Worm (Caenorhabditis elegans) whole organism, dauer: ENCODE results near the gene C06H2.2.
"Not testable (repeated sequence)": the region's sequence is repeated elsewhere in the genome, so short reads cannot be mapped to it uniquely, and the experiment has no call there.

Experiments
- unc-62 ChIP-seq: sonication (generic microtip); optimal IDR thresholded peaks from 2 replicates; lab custom pipeline; 2017; ENCODE audit warnings: missing biosample characterization, missing genetic modification reagents, missing genetic modification characterization

The C06H2.2 gene

DNA sequence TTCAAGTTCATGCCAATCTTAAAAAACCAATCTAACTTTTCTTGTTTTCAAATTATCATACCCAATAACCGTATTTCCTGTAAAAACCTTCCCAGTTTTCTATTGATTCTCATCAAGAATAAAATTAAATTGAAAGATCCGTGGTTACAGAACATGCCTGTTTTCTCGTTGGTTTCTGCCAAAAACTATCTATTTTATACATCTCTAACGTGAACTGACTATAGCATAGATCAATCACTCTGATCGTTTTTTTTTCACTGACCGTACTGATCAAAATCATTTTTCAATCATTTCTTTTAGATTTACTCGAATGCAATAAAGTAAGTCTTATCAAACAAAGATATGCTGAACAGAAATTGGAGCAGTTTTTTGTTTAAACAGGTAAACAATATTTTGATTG lies at the start of gene C06H2.2:
TSS of gene C06H2.2 (plus strand) at position 301 of the 400 bp plus-strand sequence.
- TF ChIP-seq unc-62 = no peak

DNA sequence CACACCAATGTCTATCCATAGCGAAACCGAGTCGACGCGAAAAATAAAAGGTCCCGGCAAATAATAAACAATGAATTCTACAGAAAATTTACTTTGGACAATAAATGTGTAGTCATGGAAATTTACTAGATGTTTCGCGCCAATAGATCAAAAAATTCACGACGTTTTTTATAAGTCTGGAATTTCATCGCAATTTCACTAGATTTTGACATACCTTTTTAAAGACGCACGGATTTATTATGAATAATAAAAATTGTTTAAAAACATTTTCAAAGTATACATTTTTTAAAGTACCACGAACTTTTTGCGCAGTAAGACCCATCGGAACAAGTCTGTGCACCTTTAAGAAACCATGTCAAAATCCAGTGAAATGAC lies 49.0 kb upstream of the C06H2.2 start:
- no peak for TF ChIP-seq unc-62

DNA sequence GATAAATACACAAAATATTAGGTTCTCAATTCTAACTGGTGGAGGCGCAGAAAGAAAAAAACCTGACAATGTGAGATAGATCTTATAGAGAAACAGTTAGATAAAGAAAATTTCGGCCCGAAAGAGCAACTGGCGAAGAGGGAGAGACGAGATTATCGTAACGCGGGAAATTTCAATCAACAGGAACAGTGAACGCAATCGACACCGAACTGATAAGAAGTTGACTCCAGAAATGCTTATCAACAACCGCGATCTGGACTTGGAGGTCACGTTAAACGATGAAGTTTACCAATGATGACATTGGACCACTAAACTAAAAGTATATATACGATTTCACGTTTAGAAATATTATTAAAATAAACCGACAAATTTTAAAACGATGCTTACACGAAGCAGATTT lies 48.6 kb upstream of the C06H2.2 start:
- no peak for TF ChIP-seq unc-62

DNA sequence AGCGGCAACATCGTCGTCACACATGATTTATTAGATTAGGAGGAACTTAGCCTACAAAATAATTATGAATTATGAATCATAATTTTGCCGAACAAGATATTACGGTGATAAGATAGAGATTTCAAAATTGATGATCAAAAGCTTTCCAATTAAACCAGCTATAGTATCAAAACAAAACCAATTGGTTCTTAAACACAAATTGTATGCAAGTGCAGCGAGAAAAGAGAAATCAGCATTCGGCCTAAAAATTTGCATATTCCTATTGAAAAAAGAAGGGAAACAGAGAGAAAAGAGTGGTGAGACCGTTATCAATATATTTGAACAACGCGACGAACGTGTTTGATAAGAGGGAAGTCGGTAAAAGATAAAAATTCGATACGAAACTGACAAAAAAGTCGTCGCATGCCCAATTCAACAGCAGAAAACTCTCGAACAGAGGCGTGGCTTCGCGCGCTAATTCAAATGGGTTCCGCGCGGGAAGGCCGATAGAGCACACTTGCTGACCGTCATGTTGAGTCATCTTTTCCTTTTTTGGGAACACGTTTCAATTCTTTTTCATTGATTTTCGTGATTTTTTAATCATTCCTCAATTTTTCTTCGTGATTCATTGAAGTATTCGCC lies 46.8 kb upstream of the C06H2.2 start, which contains the start of gene act-2:
TSS of gene act-2 (minus strand) at position 51 of the 621 bp plus-strand sequence.
- no peak for TF ChIP-seq unc-62

DNA sequence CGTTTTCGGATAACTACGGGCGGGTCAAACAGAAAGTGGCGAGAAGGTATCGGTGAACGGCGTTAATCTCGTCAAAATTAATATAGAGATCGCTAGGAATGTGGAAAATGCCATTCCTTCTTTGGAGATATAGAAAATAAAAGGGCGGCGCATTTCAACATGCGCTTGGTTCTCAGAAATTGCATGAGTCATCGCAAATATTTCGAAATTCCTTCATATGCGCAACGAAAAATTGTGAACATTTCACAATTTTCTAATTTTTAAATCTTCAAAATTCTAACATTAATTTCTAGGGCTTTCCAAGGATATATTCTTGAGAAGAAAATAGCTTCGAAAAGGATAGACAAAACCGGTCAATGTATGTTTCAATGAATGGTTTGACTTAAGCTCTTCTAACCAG lies 46.1 kb upstream of the C06H2.2 start:
- no peak for TF ChIP-seq unc-62

DNA sequence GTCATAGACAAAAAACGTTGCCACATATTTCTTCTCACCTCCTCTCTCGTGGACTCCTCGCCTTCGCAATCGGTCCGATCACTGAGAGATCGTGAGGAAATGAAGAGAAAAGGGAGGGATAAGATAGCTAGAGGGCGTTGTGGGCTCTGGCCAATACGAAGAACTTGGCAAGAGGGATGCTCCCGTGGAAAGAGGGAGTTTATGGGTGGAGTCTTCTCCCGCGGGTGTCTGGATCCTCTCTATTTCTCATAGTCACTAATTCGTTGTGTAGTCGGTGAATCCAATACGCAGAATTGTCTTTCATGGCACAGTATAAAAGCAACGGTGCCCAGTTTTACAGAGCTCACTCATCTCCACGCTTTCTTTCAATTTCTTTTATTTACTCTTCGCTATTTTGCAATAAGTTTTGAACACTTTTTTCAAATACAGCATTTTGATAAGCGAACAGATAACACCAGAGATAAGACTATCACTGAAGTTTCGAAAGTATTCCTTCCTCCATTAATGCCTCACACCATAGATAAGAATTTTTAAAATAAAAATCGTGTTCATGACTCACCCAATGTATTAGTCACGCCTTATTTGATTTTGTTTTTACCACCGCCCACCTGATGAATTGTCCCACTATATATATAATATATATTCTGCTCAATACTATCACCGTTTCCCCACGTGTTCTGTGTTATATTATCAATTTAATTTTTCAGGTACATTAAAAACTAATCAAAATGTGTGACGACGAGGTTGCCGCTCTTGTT lies 44.5 kb upstream of the C06H2.2 start, which contains the start of gene act-1:
TSS of gene act-1 (plus strand) at position 708 of the 758 bp plus-strand sequence.
- TF ChIP-seq unc-62 = no peak

DNA sequence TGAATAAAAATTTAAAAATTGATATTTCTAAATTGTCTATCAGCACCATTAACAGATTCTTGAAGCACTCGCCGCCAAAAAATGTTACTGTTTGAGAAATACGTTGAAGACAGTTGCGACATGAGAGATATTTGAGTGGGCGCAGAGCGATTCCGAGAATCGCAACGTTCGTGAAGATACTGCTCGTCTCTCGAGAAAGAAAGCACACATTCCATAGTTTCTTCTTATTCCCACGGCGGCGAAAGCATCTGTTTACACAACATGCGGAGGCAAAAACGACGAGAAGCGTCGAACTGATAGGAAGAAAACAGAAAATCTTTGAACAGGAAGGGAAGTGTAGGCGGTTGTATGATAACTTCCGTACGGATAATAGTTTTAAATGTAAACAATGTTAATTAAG lies 42.5 kb upstream of the C06H2.2 start:
- no peak for TF ChIP-seq unc-62

DNA sequence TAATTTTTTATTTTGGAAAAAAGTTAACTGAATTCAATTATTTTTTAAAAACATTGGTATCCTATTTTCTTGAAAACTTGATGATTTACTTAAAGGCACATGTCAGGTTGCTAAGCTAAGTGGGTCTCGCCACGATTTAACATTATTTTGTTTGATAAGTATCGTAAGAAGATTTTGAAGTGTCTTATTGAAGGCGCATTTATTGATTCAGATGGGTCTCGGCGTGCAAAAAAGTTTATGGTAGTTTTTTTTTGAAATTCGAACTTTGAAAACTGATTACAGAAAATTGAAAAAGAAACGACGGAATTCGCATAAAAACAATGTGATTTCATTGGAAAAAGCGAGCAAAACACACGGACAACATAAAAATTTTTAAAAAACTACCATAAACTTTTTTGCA lies 42.1 kb upstream of the C06H2.2 start:
- no peak for TF ChIP-seq unc-62

DNA sequence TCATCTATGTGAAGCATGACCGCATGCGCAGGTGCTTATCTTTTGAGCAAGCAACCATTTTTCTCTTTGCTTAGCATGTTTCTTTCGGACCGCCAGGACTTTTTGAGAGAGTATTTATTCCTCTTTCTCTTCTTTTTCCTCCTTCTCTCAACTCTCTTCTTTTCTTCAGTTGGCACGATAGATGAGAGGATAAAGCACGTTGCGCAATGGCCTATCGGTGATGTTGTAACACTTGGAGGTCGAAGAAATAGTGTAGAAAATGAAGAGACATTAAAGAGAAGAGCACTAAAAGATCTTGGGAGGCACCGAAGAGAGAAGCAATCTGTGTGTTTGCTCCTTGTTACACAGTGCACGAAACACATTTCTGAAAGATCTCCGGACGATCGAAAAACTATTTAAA lies 41.3 kb upstream of the C06H2.2 start:
- TF ChIP-seq unc-62 = no peak

DNA sequence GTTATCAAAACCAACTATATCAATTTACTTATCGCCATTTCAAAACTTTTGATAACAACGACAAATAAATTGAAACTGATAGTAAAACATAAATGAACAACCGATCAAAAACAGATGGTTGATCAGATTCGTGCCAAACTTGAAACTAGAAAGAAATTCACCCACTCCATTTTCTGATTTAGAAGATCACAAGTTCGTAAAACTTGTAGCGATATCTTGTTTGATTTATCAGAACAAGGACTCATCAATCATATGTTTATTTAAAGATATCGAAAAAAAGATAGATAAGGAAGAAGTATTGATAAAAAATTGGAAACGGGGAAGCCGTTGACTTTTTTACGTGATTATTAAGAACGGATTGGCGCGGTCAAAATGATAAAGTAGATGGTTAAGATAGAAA lies 37.9 kb upstream of the C06H2.2 start:
- no peak for TF ChIP-seq unc-62

DNA sequence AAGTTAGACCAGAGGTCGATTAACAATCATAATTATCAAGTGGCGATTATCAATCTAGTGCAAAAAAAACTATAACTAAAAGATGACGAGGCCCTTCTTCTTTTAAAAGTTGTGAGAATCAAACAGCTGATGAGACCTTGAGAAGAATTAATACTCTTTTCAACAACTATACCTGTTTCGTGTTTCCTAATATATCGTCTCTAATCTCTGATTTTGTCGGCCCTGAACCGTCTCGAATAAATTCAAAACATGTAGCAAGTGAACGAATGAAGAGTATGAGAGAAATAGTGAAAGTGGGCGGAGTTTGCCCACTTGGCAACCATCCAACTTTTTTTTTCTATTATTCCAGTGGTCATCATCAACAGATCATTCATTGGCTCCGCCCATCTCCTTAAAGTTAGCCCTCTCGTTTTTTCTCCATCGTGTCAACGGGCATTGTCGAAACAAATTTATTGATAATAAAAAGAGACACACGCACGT lies 37.5 kb upstream of the C06H2.2 start, which contains the start of gene Y42A5A.1:
TSS of gene Y42A5A.1 (plus strand) at position 430 of the 480 bp plus-strand sequence.
- TF ChIP-seq unc-62 = no peak

DNA sequence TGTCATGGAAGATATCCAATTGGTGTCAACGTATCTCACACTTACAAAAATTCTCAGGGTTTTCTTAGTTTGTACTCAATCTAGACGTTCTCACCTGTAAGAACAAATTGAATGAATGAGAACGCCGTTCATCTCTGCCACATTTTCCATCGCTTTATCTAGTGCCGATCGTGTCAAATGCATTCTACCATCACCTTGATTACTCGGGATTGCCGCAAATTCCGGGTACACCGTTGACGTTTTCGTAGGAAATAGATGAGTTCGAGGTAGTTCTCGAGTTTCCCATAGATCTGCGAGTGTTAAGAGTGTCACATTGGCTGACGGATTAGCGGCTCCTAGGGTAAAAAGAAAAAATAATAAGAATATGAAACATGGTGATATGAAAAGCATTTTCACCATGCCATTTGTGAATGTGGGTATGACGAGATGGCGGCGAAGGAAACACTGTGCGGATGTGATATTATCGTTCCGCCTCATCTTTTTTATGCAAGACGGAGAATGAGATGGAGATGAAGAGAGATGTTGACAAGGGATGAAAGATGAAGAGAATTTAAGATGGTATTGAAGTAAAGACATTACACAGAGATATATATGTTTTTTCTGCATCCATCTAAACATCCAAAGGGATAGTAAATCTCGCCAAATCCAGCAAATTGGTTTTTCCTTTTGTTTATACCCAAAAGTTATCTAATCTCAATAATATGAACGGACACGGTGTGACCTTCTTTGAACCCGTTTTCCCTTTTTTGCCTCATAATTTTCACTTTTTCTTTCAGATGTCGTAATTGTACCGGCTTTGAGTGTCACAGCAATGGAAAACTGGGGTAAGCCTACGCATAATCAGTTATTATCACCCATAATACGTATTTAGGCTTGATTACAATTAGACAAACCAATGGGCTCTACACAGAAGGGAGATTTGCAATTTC lies 31.6 kb upstream of the C06H2.2 start, which contains the start of gene lact-8:
TSS of gene lact-8 (minus strand) at position 445 of the 929 bp plus-strand sequence.
- TF ChIP-seq unc-62 = no peak

DNA sequence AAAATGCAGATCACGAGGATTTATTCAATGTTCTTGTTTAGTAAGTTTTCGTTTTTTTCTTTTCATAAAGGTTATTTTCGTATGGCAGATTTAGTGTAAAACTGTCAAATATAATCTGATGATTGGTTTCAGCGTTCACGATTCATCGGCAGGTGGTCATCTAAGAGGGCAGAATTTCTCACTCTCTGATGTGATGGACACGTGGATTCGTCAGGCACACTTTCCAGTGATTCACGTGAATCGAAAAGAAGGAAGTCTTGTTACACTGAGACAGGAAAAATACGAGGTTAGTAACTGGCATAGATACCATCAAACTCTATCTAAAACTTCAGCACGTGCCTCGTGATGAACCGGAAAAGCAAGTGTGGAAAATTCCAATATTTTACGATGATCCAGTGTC lies 30.3 kb upstream of the C06H2.2 start:
- TF ChIP-seq unc-62 = no peak

DNA sequence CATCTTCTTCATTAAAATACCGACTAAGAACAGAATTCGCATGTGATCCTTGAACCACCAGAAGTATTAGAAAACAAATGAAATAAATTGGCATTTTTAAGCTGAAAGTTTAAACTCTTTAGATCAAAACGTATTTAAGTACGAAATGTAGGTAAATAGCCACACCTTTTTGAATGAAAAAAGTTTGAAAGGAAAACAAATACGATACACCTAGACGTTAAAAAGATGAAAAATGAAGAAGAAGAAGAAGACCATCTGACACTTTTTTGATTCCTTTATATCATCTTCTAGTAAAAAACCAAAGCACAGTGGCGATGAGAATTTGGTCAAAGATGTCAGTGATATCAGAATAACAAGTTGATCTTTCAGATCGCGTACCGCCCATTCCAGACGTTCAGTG lies 29.1 kb upstream of the C06H2.2 start, which contains the start of gene Y42A5A.3:
TSS of gene Y42A5A.3 (minus strand) at position 101 of the 400 bp plus-strand sequence.
- no peak for TF ChIP-seq unc-62

DNA sequence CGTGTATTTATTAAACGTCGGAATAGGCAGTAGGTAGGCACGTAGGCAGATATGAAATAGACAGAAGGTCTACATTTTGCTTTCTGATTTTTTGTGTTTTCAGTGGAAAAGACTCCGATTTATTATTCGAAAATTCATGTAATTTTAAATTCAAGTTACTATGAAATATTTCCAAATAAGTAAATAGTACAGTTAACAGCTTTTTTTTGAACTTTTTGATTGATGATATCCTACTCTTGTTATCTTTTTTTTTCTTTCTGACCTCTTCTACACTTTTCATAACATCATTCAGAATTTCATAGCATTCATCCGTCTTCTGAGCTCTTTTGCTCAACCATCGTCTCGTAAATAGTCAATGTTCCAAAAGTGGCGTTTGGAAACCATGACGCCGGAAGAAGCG lies 26.4 kb upstream of the C06H2.2 start, which contains the start of gene cdkl-1:
TSS of gene cdkl-1 (plus strand) at position 301 of the 400 bp plus-strand sequence.
- no peak for TF ChIP-seq unc-62

DNA sequence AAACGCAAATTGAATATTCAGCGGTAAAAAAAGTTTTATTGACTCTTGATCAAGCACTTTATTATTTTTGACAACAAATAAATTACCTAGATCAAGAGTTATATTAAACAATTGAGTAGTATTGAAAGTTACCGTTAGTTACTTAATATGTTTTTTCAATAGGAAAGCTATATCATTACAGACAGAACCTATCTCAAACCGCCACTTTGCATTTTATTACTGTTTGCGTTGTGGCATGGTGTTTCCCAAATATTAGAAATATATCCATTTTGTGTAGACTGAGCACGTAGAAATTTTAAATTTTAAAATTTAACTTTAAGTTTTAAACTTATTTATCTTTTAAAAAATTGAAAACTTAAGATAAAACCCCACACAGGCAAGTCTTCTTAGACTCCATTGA lies 20.6 kb upstream of the C06H2.2 start:
- TF ChIP-seq unc-62 = no peak

DNA sequence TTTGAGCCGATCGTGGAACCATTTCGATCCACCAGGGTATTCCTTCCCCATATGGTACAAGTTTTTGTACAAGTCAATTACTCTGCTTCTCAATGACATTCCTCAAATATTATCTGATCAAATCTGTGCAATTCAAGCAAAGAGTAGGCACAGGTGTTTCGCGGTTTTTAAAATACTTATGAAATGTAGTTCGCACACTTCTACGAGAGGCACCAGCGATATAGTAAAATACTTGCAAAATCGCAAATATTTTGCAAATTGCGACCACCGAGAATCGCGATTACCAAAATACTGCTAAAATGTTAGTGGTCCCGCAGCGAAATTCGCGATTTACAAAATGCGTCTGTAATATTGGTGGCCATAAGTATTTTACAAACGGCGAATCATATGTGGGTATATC lies 15.4 kb upstream of the C06H2.2 start, which contains the start of gene Y42A5A.5:
TSS of gene Y42A5A.5 (minus strand) at position 101 of the 400 bp plus-strand sequence.
- not testable (repeated sequence) for TF ChIP-seq unc-62
